Worm (Caenorhabditis elegans) whole organism, L3 larva: ENCODE results near the gene mks-5.
A peak's percentile ranks its signal among the peaks of the same experiment; 100 is the strongest.

Experiments used
- aly-2 ChIP-seq: fragments of 150-350 bp; optimal IDR thresholded peaks from 2 replicates; lab custom pipeline; 2014; ENCODE audit warnings: missing biosample characterization, missing genetic modification characterization
- ama-1 ChIP-seq: fragments of 150-350 bp; optimal IDR thresholded peaks from 2 replicates; lab custom pipeline; 2018
- ceh-28 ChIP-seq: fragments of 150-350 bp; optimal IDR thresholded peaks from 2 replicates; lab custom pipeline; 2014; ENCODE audit warnings: missing biosample characterization, missing genetic modification reagents, missing genetic modification characterization
- ceh-82 ChIP-seq: fragments of 150-350 bp; optimal IDR thresholded peaks from 2 replicates; lab custom pipeline; 2014; ENCODE audit warnings: missing biosample characterization, missing genetic modification characterization
- daf-12 ChIP-seq: fragments of 150-350 bp; optimal IDR thresholded peaks from 2 replicates; lab custom pipeline; 2014; ENCODE audit warnings: missing biosample characterization, missing genetic modification reagents, missing genetic modification characterization
- egl-5 ChIP-seq: fragments of 150-350 bp; optimal IDR thresholded peaks from 2 replicates; lab custom pipeline; 2017; ENCODE audit warnings: missing biosample characterization, missing genetic modification reagents, missing genetic modification characterization, inconsistent platforms
- elt-1 ChIP-seq: fragments of 150-350 bp; optimal IDR thresholded peaks from 2 replicates; lab custom pipeline; 2014; ENCODE audit warnings: missing biosample characterization, missing genetic modification characterization
- elt-2 ChIP-seq: sonication (generic microtip); optimal IDR thresholded peaks from 2 replicates; lab custom pipeline; 2016; ENCODE audit warnings: missing genetic modification reagents, mild to moderate bottlenecking, missing genetic modification characterization, missing compliant biosample characterization
- elt-3 ChIP-seq, 3 experiments: fragments of 150-350 bp in 1 of 3; sonication (generic microtip) in 2 of 3; optimal IDR thresholded peaks; 2 replicates in 2 of 3; 4 replicates in 1 of 3; lab custom pipeline; 2014 to 2017; ENCODE audit warnings: missing biosample characterization in 3 of 3, missing genetic modification characterization in 3 of 3
- eor-1 ChIP-seq, 2 experiments: fragments of 150-350 bp; optimal IDR thresholded peaks; 2 replicates each; lab custom pipeline; 2014 to 2018; ENCODE audit warnings: missing biosample characterization in 2 of 2, missing genetic modification characterization in 2 of 2
- fkh-10 ChIP-seq: sonication (generic microtip); optimal IDR thresholded peaks from 2 replicates; lab custom pipeline; 2017; ENCODE audit warnings: missing biosample characterization, missing genetic modification reagents, missing genetic modification characterization
- fkh-2 ChIP-seq: fragments of 150-350 bp; optimal IDR thresholded peaks from 2 replicates; lab custom pipeline; 2014; ENCODE audit warnings: missing biosample characterization, missing genetic modification reagents, missing genetic modification characterization
- fos-1 ChIP-seq: fragments of 150-350 bp; optimal IDR thresholded peaks from 2 replicates; lab custom pipeline; 2014; ENCODE audit warnings: missing biosample characterization, missing genetic modification characterization
- hmg-11 ChIP-seq: sonication (generic microtip); optimal IDR thresholded peaks from 2 replicates; lab custom pipeline; 2016; ENCODE audit warnings: missing genetic modification characterization, missing compliant biosample characterization
- jun-1 ChIP-seq: fragments of 150-350 bp; optimal IDR thresholded peaks from 2 replicates; lab custom pipeline; 2014; ENCODE audit warnings: missing biosample characterization, missing genetic modification reagents, missing genetic modification characterization
- lin-15B ChIP-seq: fragments of 150-350 bp; optimal IDR thresholded peaks from 2 replicates; lab custom pipeline; 2014; ENCODE audit warnings: missing biosample characterization, missing genetic modification characterization
- lin-39 ChIP-seq: fragments of 150-350 bp; optimal IDR thresholded peaks from 2 replicates; lab custom pipeline; 2018; ENCODE audit warnings: missing biosample characterization, missing genetic modification reagents, missing genetic modification characterization
- lsy-12 ChIP-seq: sonication (generic microtip); optimal IDR thresholded peaks from 2 replicates; lab custom pipeline; 2016; ENCODE audit warnings: mild to moderate bottlenecking, missing genetic modification characterization, missing compliant biosample characterization
- mdl-1 ChIP-seq: fragments of 150-350 bp; optimal IDR thresholded peaks from 2 replicates; lab custom pipeline; 2014; ENCODE audit warnings: missing biosample characterization, missing genetic modification characterization
- nfya-1 ChIP-seq: sonication (generic microtip); optimal IDR thresholded peaks from 2 replicates; lab custom pipeline; 2017; ENCODE audit warnings: missing genetic modification characterization, mild to moderate bottlenecking, missing compliant biosample characterization, antibody characterized with exemption, moderate library complexity; ENCODE audit not compliant: insufficient read depth
- nhr-11 ChIP-seq: fragments of 150-350 bp; optimal IDR thresholded peaks from 2 replicates; lab custom pipeline; 2014; ENCODE audit warnings: missing biosample characterization, missing genetic modification characterization
- nhr-12 ChIP-seq: fragments of 150-350 bp; optimal IDR thresholded peaks from 2 replicates; lab custom pipeline; 2014; ENCODE audit warnings: missing biosample characterization, missing genetic modification characterization
- nhr-28 ChIP-seq: fragments of 150-350 bp; optimal IDR thresholded peaks from 2 replicates; lab custom pipeline; 2014; ENCODE audit warnings: missing biosample characterization, missing genetic modification characterization
- nhr-67 ChIP-seq: fragments of 150-350 bp; optimal IDR thresholded peaks from 2 replicates; lab custom pipeline; 2014; ENCODE audit warnings: missing biosample characterization, missing genetic modification characterization
- nhr-76 ChIP-seq: fragments of 150-350 bp; sonication (generic microtip); optimal IDR thresholded peaks from 5 replicates; lab custom pipeline; 2014; ENCODE audit warnings: missing biosample characterization, missing genetic modification characterization
- nhr-77 ChIP-seq: fragments of 150-350 bp; optimal IDR thresholded peaks from 2 replicates; lab custom pipeline; 2014; ENCODE audit warnings: missing biosample characterization, missing genetic modification characterization
- pha-4 ChIP-seq: fragments of 150-350 bp; optimal IDR thresholded peaks from 2 replicates; lab custom pipeline; 2014; ENCODE audit warnings: missing biosample characterization, missing genetic modification reagents, missing genetic modification characterization
- pqm-1 ChIP-seq: fragments of 150-350 bp; optimal IDR thresholded peaks from 2 replicates; lab custom pipeline; 2017; ENCODE audit warnings: missing biosample characterization, missing genetic modification characterization, inconsistent platforms
- sea-2 ChIP-seq: fragments of 150-350 bp; sonication (generic microtip); optimal IDR thresholded peaks from 4 replicates; lab custom pipeline; 2014; ENCODE audit warnings: missing biosample characterization, missing genetic modification reagents, missing genetic modification characterization
- snpc-4 ChIP-seq: fragments of 150-350 bp; optimal IDR thresholded peaks from 2 replicates; lab custom pipeline; 2014; ENCODE audit warnings: missing biosample characterization, missing genetic modification characterization
- unc-39 ChIP-seq: sonication (generic microtip); optimal IDR thresholded peaks from 4 replicates; lab custom pipeline; 2017; ENCODE audit warnings: missing biosample characterization, missing genetic modification characterization
- zag-1 ChIP-seq: fragments of 150-350 bp; optimal IDR thresholded peaks from 2 replicates; lab custom pipeline; 2014; ENCODE audit warnings: missing biosample characterization, missing genetic modification characterization

The mks-5 gene

DNA sequence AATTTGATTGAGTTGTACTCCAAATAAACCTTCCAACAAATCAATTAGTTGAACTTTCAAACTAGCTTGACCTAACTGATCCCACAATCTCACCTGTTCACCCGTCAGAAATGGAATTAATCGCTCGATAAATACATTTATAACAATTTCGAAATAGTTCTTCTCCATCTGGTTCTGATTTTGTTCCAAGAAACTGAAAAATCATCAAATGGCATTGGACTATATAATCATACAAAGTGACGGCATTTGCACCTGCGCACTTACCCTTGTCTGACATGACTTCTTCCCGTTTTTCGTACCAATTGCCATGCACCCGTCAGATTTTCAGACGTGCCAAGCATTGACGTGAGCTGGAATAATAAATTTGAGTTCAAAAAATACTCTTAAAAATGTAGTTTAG lies 10.7 kb downstream of the mks-5 start:
- TF ChIP-seq eor-1 (tag; optimal IDR thresholded peaks at IDR 0.05; lab: Kevin White, UChicago) = no peak
- no peak for TF ChIP-seq lin-15B (tag; lab: Kevin White, UChicago)
- TF ChIP-seq nhr-12 = no peak
- TF ChIP-seq daf-12 (tag; lab: Kevin White, UChicago) = no peak
- no peak for TF ChIP-seq elt-2 (tag; lab: Kevin White, UChicago)
- no peak for TF ChIP-seq fkh-10 (GFP tag; lab: Kevin White, UChicago)
- TF ChIP-seq elt-3 (tag; optimal IDR thresholded peaks at IDR 0.05; lab: Kevin White, UChicago) = no peak
- TF ChIP-seq ama-1 (lab: Kevin White, UChicago) = no peak
- TF ChIP-seq zag-1 (tag; lab: Kevin White, UChicago) = no peak
- TF ChIP-seq nfya-1 (tag; lab: Kevin White, UChicago) = no peak
- TF ChIP-seq nhr-11 = no peak
- TF ChIP-seq fos-1 (tag; lab: Kevin White, UChicago) = no peak
- TF ChIP-seq egl-5 (tag; lab: Kevin White, UChicago) = no peak
- TF ChIP-seq unc-39 (tag; lab: Kevin White, UChicago) = no peak
- TF ChIP-seq elt-1 (tag; lab: Kevin White, UChicago) = no peak

DNA sequence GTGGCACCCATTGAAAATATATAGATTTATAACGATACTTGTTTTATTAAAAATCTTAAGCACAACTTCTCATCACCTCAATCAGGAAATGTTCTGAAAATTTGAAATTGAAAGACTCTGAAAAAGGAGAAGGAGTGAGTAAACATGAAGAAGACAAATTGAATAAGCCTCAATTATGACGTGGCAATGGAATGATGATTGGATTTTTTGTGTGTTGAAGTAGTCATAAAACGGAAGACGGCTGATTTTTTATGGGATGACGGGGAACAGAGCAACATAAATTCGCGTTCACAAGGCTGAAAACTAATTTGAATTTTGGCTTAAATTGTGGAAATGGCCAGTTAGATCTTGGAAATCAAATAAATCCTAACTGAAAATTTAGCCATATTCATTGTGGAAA lies 11.5 kb downstream of the mks-5 start, which contains the start of gene glb-12:
Gene glb-12 (minus strand): TSS at position 101 of the 400 bp plus-strand sequence.
- no peak for TF ChIP-seq nhr-11
- no peak for TF ChIP-seq lsy-12
- no peak for TF ChIP-seq lin-15B (tag; lab: Kevin White, UChicago)
- TF ChIP-seq fkh-10 (GFP tag; lab: Kevin White, UChicago) = no peak
- TF ChIP-seq ceh-82 = no peak
- no peak for TF ChIP-seq aly-2 (tag; lab: Kevin White, UChicago)

DNA sequence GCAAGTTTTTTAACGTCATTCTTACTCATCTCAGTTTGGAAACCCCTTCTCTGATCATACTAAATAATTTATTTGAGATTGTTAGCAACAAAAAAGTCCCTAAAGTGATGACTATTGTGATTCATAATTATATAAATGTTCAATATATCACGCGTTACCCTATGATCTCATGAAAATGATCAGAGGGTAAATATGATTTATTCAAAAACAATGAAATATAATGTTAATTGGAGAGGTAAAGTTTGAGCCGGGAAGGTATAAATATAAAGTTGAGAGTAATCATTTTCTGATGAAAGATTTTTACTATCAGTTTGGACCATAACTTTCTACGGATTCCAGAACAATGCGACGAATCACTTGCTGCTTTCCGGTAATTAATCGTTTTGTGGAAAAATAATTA lies 17.0 kb downstream of the mks-5 start, which contains the start of gene C52A11.3:
Gene C52A11.3 (plus strand): TSS at position 301 of the 400 bp plus-strand sequence.
- TF ChIP-seq ceh-82 (no peak), unc-39 (tag; lab: Kevin White, UChicago) (no peak), ceh-28 (tag; lab: Kevin White, UChicago) (no peak), nhr-28 (tag; lab: Kevin White, UChicago) (no peak), elt-3 (tag; optimal IDR thresholded peaks at IDR 0.05; lab: Kevin White, UChicago) (no peak), sea-2 (GFP tag; lab: Kevin White, UChicago) (no peak), lin-39 (no peak), fkh-2 (no peak), nhr-77 (tag; lab: Kevin White, UChicago) (no peak), nhr-11 (no peak), elt-2 (tag; lab: Kevin White, UChicago) (no peak), mdl-1 (tag; lab: Kevin White, UChicago) (no peak), egl-5 (tag; lab: Kevin White, UChicago) (no peak), nhr-12 (no peak), ama-1 (lab: Kevin White, UChicago) (no peak), snpc-4 (tag; lab: Kevin White, UChicago) (no peak), pqm-1 (tag; lab: Kevin White, UChicago) (no peak), jun-1 (tag; lab: Kevin White, UChicago) (no peak)

DNA sequence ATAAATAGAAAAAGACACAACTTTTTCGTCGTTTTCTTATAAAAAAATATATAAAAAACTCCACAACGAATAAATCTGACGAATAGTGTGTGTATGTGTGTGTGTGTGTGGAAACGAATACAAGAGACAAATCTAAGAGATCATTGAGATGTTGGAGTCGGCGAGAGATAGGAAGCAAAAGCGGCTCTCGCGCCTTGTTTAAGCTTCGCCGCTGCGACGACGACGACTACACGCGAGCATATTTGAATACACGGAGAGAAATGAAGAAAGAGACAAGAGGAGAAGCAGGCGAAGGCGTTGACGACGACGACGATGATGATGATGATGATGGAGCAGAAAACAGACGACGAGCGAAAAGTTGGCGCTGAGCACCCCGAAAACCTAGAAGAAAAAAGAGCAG lies 24.8 kb downstream of the mks-5 start:
- TF ChIP-seq lsy-12 (no peak), eor-1 (tag; optimal IDR thresholded peaks at IDR 0.05; lab: Kevin White, UChicago) (no peak), lin-15B (tag; lab: Kevin White, UChicago) (peak; percentile 18), nfya-1 (tag; lab: Kevin White, UChicago) (peak; percentile 44), elt-2 (tag; lab: Kevin White, UChicago) (no peak), pha-4 (no peak), hmg-11 (tag; lab: Kevin White, UChicago) (peak; percentile 44), lin-39 (peak; percentile 81), nhr-76 (tag; lab: Kevin White, UChicago) (no peak)

DNA sequence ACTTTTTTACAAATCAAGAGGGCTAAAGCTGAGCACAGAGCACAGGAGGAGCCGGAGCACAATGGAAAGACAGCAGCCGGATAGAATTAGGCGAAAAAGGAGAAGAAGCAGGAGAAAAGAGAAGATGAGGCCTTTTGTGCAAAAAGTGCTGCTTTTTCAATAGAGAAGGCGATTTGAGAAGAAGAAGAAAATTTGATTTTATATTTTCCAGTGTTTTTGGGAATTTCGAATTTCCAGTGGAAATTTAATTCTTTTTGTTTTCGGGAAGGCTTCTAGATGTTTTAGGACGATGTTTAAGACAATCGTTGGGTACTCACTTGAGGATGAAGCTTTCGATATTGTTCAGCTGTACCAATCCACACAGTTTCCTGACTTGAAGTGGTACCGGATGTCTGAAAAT lies 33.7 kb downstream of the mks-5 start:
- TF ChIP-seq fkh-10 (GFP tag; lab: Kevin White, UChicago) = peak; percentile 94
- TF ChIP-seq hmg-11 (tag; lab: Kevin White, UChicago) = no peak
- TF ChIP-seq, all 47 proteins: peak for 1

DNA sequence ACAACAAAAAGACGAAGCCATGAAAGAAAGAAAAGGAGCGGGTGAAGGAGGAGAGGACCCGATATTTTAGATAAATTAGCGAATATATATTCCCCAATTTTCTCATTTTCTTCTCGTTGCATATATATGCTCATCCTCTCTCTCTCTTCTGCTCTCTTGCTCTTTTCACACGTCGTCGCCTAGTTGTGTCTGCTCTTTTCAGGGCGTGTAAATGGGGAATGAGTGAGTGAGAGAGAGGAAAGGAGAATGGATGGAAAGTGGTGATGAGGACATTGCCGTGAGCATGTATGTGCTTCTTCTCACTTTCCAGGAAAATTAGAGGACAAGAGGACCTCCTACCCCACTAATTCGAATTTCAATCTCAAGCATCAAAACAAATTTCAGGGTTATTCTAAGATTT lies 35.4 kb downstream of the mks-5 start:
- no peak for TF ChIP-seq snpc-4 (tag; lab: Kevin White, UChicago)
- TF ChIP-seq nhr-12 = no peak
- no peak for TF ChIP-seq unc-39 (tag; lab: Kevin White, UChicago)
- TF ChIP-seq pqm-1 (tag; lab: Kevin White, UChicago) = no peak
- TF ChIP-seq ceh-28 (tag; lab: Kevin White, UChicago) = no peak
- TF ChIP-seq hmg-11 (tag; lab: Kevin White, UChicago) = peak; percentile 33
- TF ChIP-seq nhr-67 (tag; lab: Kevin White, UChicago) = no peak
